Worm (Caenorhabditis elegans) whole organism, L1 larva: ENCODE data around the gene Y45G12C.10.

Experiments
- ama-1 ChIP-seq: fragments of 150-350 bp; optimal IDR thresholded peaks from 2 replicates; lab custom pipeline; 2014
- ceh-8 ChIP-seq: fragments of 200-800 bp; sonication (Bioruptor generic); optimal IDR thresholded peaks from 2 replicates; lab custom pipeline; 2018; ENCODE audit warnings: mild to moderate bottlenecking, missing genetic modification characterization, moderate library complexity, missing compliant biosample characterization
- ces-1 ChIP-seq: fragments of 150-350 bp; optimal IDR thresholded peaks from 2 replicates; lab custom pipeline; 2014; ENCODE audit warnings: missing biosample characterization, missing genetic modification reagents, missing genetic modification characterization
- elt-3 ChIP-seq, 6 experiments: fragments of 150-350 bp in 1 of 6; sonication (generic microtip); optimal IDR thresholded peaks; 2 replicates each; lab custom pipeline; 2017 to 2018; ENCODE audit warnings: missing biosample characterization in 6 of 6, missing genetic modification characterization in 6 of 6, inconsistent platforms in 1 of 6
- sptf-1 ChIP-seq: fragments of 150-350 bp; optimal IDR thresholded peaks from 2 replicates; lab custom pipeline; 2014; ENCODE audit warnings: missing biosample characterization, missing genetic modification characterization
- unc-130 ChIP-seq: fragments of 150-350 bp; optimal IDR thresholded peaks from 2 replicates; lab custom pipeline; 2017; ENCODE audit warnings: missing biosample characterization, missing genetic modification characterization, inconsistent platforms

- TF ChIP-seq unc-130 (tag; lab: Kevin White, UChicago): no peak
- no peak for TF ChIP-seq ceh-8 (GFP tag; lab: Kevin White, UChicago)
- no peak for TF ChIP-seq ama-1
- no peak for TF ChIP-seq elt-3 (tag; optimal IDR thresholded peaks at IDR 0.05; lab: Kevin White, UChicago)
- TF ChIP-seq ces-1 (GFP tag; lab: Kevin White, UChicago): no peak
- TF ChIP-seq sptf-1 (tag; lab: Kevin White, UChicago): no peak
These were observed 29.3 kb upstream of the Y45G12C.10 start, which contains the start of gene Y45G12C.1 for ce11 chrV:2565525-2565924.
